Worm (Caenorhabditis elegans) whole organism, L4 larva: ENCODE data around the gene C05C10.7.

Experiments used
- D1046.2 ChIP-seq: fragments of 200-800 bp; sonication (Bioruptor generic); IDR thresholded peaks from 2 replicates; pipeline ENCODE4 v1.3.6; 2022; ENCODE audit warnings: missing genetic modification characterization, missing compliant biosample characterization
- T20F7.1 ChIP-seq: fragments of 200-800 bp; sonication (Bioruptor generic); optimal IDR thresholded peaks from 2 replicates; lab custom pipeline; 2018; ENCODE audit warnings: mild to moderate bottlenecking, missing genetic modification characterization, missing compliant biosample characterization
- Y75B8A.6 ChIP-seq: fragments of 200-800 bp; sonication (Bioruptor generic); IDR thresholded peaks from 2 replicates; pipeline ENCODE4 v1.3.6; 2022; ENCODE audit warnings: missing genetic modification reagents, missing genetic modification characterization, missing compliant biosample characterization
- ZK546.5 ChIP-seq, 2 experiments: sonication (generic microtip); optimal IDR thresholded peaks; 2 replicates each; lab custom pipeline; 2017; ENCODE audit warnings: missing biosample characterization in 2 of 2, missing genetic modification characterization in 2 of 2
- ama-1 ChIP-seq: fragments of 150-350 bp; optimal IDR thresholded peaks from 2 replicates; lab custom pipeline; 2014; ENCODE audit warnings: inconsistent platforms, mixed read lengths
- ces-1 ChIP-seq: fragments of 150-350 bp; sonication (generic microtip); optimal IDR thresholded peaks from 4 replicates; lab custom pipeline; 2014; ENCODE audit warnings: missing biosample characterization, missing genetic modification reagents, missing genetic modification characterization
- dve-1 ChIP-seq: sonication (generic microtip); optimal IDR thresholded peaks from 2 replicates; lab custom pipeline; 2017; ENCODE audit warnings: antibody characterized with exemption, mild to moderate bottlenecking, missing genetic modification characterization, missing compliant biosample characterization; ENCODE audit not compliant: insufficient read depth
- fkh-10 ChIP-seq: fragments of 150-350 bp; optimal IDR thresholded peaks from 2 replicates; lab custom pipeline; 2014; ENCODE audit warnings: missing biosample characterization, missing genetic modification reagents, missing genetic modification characterization
- nhr-237 ChIP-seq: sonication (generic microtip); optimal IDR thresholded peaks from 2 replicates; lab custom pipeline; 2017; ENCODE audit warnings: missing biosample characterization, missing genetic modification characterization
- nhr-25 ChIP-seq: sonication (generic microtip); optimal IDR thresholded peaks from 2 replicates; lab custom pipeline; 2017; ENCODE audit warnings: missing genetic modification characterization, mild to moderate bottlenecking, missing compliant biosample characterization, antibody characterized with exemption, moderate library complexity, borderline replicate concordance; ENCODE audit not compliant: insufficient read depth
- nhr-28 ChIP-seq: fragments of 150-350 bp; optimal IDR thresholded peaks from 2 replicates; lab custom pipeline; 2014; ENCODE audit warnings: missing biosample characterization, missing genetic modification characterization
- nhr-76 ChIP-seq: fragments of 150-350 bp; optimal IDR thresholded peaks from 2 replicates; lab custom pipeline; 2014; ENCODE audit warnings: missing biosample characterization, missing genetic modification characterization
- ztf-11 ChIP-seq: fragments of 150-350 bp; optimal IDR thresholded peaks from 2 replicates; lab custom pipeline; 2014; ENCODE audit warnings: missing biosample characterization, missing genetic modification characterization

DNA sequence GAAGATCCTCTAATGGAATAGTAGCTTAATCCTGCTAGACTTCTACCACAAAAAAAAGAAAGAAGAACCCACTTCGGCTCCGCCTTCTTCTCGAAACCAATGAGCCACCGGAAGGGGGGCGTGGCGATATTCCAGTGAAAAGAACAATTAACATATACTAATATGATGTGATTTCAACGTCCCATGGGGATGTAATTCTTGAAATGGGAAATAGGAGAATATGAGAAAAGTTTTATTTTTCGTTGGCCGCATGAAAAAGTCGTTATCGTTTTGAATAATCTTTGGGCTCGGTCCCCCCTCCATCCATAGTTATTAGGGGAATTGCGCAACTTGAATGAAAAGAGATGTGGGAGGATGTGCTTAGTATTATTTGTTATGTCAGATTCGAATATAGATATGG is 38.5 kb downstream of the C05C10.7 start, which contains the start of gene unc-4:
- no peak for TF ChIP-seq ces-1 (GFP tag; lab: Kevin White, UChicago)
- no peak for TF ChIP-seq Y75B8A.6 (GFP tag; lab: Robert Waterston, UW)
- no peak for TF ChIP-seq T20F7.1
- TF ChIP-seq dve-1, result no peak
- TF ChIP-seq D1046.2 (GFP tag; lab: Robert Waterston, UW), result no peak
- no peak for TF ChIP-seq fkh-10 (GFP tag; lab: Kevin White, UChicago)
- no peak for TF ChIP-seq nhr-76 (tag; lab: Kevin White, UChicago)
- no peak for TF ChIP-seq nhr-25 (tag; lab: Kevin White, UChicago)
- TF ChIP-seq nhr-28, result no peak
- no peak for TF ChIP-seq nhr-237 (tag; lab: Kevin White, UChicago)
- TF ChIP-seq ama-1 (lab: Kevin White, UChicago), result no peak
- TF ChIP-seq ztf-11 (tag; lab: Kevin White, UChicago), result no peak
- no peak for TF ChIP-seq ZK546.5 (tag; optimal IDR thresholded peaks at IDR 0.05; lab: Kevin White, UChicago)
